Worm (Caenorhabditis elegans) whole organism, young adult: ENCODE data around the gene F29B9.1.

Experiments used
- K12H6.12 ChIP-seq: fragments of 200-800 bp; sonication (Bioruptor generic); optimal IDR thresholded peaks from 2 replicates; lab custom pipeline; 2018; ENCODE audit warnings: mild to moderate bottlenecking, missing genetic modification characterization, missing compliant biosample characterization
- Y53G8AR.9 ChIP-seq: fragments of 200-800 bp; sonication (Bioruptor generic); conservative IDR thresholded peaks from 2 replicates; pipeline ENCODE4 v1.3.6; 2022; ENCODE audit warnings: missing genetic modification reagents, missing genetic modification characterization, missing compliant biosample characterization
- lin-26 ChIP-seq: fragments of 200-800 bp; sonication (Bioruptor generic); IDR thresholded peaks from 2 replicates; pipeline ENCODE4 v1.3.6; 2022; ENCODE audit warnings: missing genetic modification reagents, missing genetic modification characterization, missing compliant biosample characterization
- lsy-27 ChIP-seq: sonication (generic microtip); optimal IDR thresholded peaks from 2 replicates; lab custom pipeline; 2017; ENCODE audit warnings: missing genetic modification characterization, mild to moderate bottlenecking, missing compliant biosample characterization, antibody characterized with exemption, missing genotype, borderline replicate concordance; ENCODE audit not compliant: insufficient read depth
- madf-6 ChIP-seq: fragments of 200-800 bp; sonication (Bioruptor generic); IDR thresholded peaks from 2 replicates; pipeline ENCODE4 v1.3.6; 2022; ENCODE audit warnings: missing genetic modification reagents, missing genetic modification characterization, missing compliant biosample characterization

ce11 chrIV:4636001-4636400 lies 29.2 kb upstream of the F29B9.1 start, which contains the start of gene R105.5:
- no peak for TF ChIP-seq madf-6 (GFP tag; lab: Robert Waterston, UW)
- TF ChIP-seq Y53G8AR.9 (GFP tag; lab: Robert Waterston, UW), result no peak
- no peak for TF ChIP-seq K12H6.12 (tag; lab: Kevin White, UChicago)
- TF ChIP-seq lsy-27, result no peak
- no peak for TF ChIP-seq lin-26 (GFP tag; lab: Robert Waterston, UW)
